Fruit fly (Drosophila melanogaster): Measurements from ENCODE around the gene CG10631.

The CG10631 gene

dm6 chr2L:19763773-19764580, 7.3 kb upstream of the CG10631 start, which contains the start of gene fbp (continued):
- TF ChIP-seq CG10274 (GFP tag; optimal IDR thresholded peaks at IDR 0.05): peak; percentile 23
- peak; percentile 46; the same call in 1 of the 2 replicates for TF ChIP-seq sisA (GFP tag; IDR thresholded peaks at IDR 0.05)
- TF ChIP-seq al (GFP tag; IDR thresholded peaks at IDR 0.05): peak; percentile 48; the same call in 1 of the 2 replicates
- TF ChIP-seq CG15601 (tag; optimal IDR thresholded peaks at IDR 0.05): peak; percentile 36
- TF ChIP-seq Gsc (GFP tag; IDR thresholded peaks at IDR 0.05): no peak
- TF ChIP-seq CG3838 (GFP tag; optimal IDR thresholded peaks at IDR 0.05): no peak
- TF ChIP-seq CG7928 (GFP tag; optimal IDR thresholded peaks at IDR 0.05): no peak
- TF ChIP-seq Eip74EF (GFP tag; optimal IDR thresholded peaks at IDR 0.05): peak in 1 of 2 experiments; percentile 70
- TF ChIP-seq CG13296 (GFP tag; optimal IDR thresholded peaks at IDR 0.05): peak; percentile 4
- TF ChIP-seq dimm (GFP tag; IDR thresholded peaks at IDR 0.05): no peak
- no peak for TF ChIP-seq B-H2 (GFP tag; optimal IDR thresholded peaks at IDR 0.05)
- peak; percentile 2 for TF ChIP-seq kni (GFP tag; optimal IDR thresholded peaks at IDR 0.05)
- peak; percentile 57 for TF ChIP-seq Ssrp (tag; optimal IDR thresholded peaks at IDR 0.05)
- TF ChIP-seq pzg (GFP tag; optimal IDR thresholded peaks at IDR 0.05): no peak
- TF ChIP-seq CG8944 (GFP tag; optimal IDR thresholded peaks at IDR 0.05): peak; percentile 7
- TF ChIP-seq CkIIα-i1 (GFP tag; IDR thresholded peaks at IDR 0.05): no peak
- no peak for TF ChIP-seq br (optimal IDR thresholded peaks at IDR 0.05)
- TF ChIP-seq tgo (GFP tag; IDR thresholded peaks at IDR 0.05): no peak
- TF ChIP-seq Fer2 (tag; optimal IDR thresholded peaks at IDR 0.05): no peak
- TF ChIP-seq CG13775 (GFP tag; optimal IDR thresholded peaks at IDR 0.05): peak; percentile 76
- TF ChIP-seq CG8089 (GFP tag; optimal IDR thresholded peaks at IDR 0.05): no peak
- TF ChIP-seq CG30403 (GFP tag; optimal IDR thresholded peaks at IDR 0.05): peak; percentile 85
- TF ChIP-seq CG1792 (GFP tag; optimal IDR thresholded peaks at IDR 0.05): no peak
- TF ChIP-seq D (optimal IDR thresholded peaks at IDR 0.05): no peak
- TF ChIP-seq D (GFP tag; optimal IDR thresholded peaks at IDR 0.05): peak; percentile 58
- TF ChIP-seq CG31365 (tag; optimal IDR thresholded peaks at IDR 0.05): no peak
- TF ChIP-seq p53 (GFP tag; optimal IDR thresholded peaks at IDR 0.05): no peak
- no peak for TF ChIP-seq abd-A (tag; optimal IDR thresholded peaks at IDR 0.05)
- no peak for TF ChIP-seq oc (tag; optimal IDR thresholded peaks at IDR 0.05)
- no peak for TF ChIP-seq CG6813 (GFP tag; optimal IDR thresholded peaks at IDR 0.05)
- TF ChIP-seq danr (GFP tag; IDR thresholded peaks at IDR 0.05): no peak
- TF ChIP-seq CG32532 (GFP tag; IDR thresholded peaks at IDR 0.05): peak; percentile 68
- no peak for TF ChIP-seq salm (tag; optimal IDR thresholded peaks at IDR 0.05)
- TF ChIP-seq sug (tag; optimal IDR thresholded peaks at IDR 0.05): peak; percentile 44
- TF ChIP-seq vvl (GFP tag; IDR thresholded peaks at IDR 0.05): peak; percentile 56; the same call in 1 of the 2 replicates
- TF ChIP-seq Dip3 (GFP tag; optimal IDR thresholded peaks at IDR 0.05): no peak
- peak; percentile 6 for TF ChIP-seq CG18764 (GFP tag; optimal IDR thresholded peaks at IDR 0.05)
- TF ChIP-seq CG11560 (tag; IDR thresholded peaks at IDR 0.05): no peak
- TF ChIP-seq Mes4 (GFP tag; optimal IDR thresholded peaks at IDR 0.05): no peak
- no peak for TF ChIP-seq CG32767 (GFP tag; IDR thresholded peaks at IDR 0.05)
- TF ChIP-seq ssp (GFP tag; IDR thresholded peaks at IDR 0.05): 0 out of 2 replicates have a peak, but pooled peaks have one; percentile 17
- peak; percentile 74 for TF ChIP-seq phol (tag; optimal IDR thresholded peaks at IDR 0.05)
- peak; percentile 40; the same call in 1 of the 3 replicates for TF ChIP-seq Aef1 (GFP tag; IDR thresholded peaks at IDR 0.05)
- no peak for TF ChIP-seq onecut (GFP tag; IDR thresholded peaks at IDR 0.05)
- no peak for TF ChIP-seq ato (GFP tag; IDR thresholded peaks at IDR 0.05; ENCODE audit: partially characterized antibody)
- TF ChIP-seq CG2116 (GFP tag; optimal IDR thresholded peaks at IDR 0.05): peak; percentile 36
- TF ChIP-seq HmgZ (tag; optimal IDR thresholded peaks at IDR 0.05): no peak
- no peak for TF ChIP-seq Lpt (GFP tag; optimal IDR thresholded peaks at IDR 0.05)
- no peak for TF ChIP-seq zen (tag; optimal IDR thresholded peaks at IDR 0.05)
- TF ChIP-seq sd (tag; optimal IDR thresholded peaks at IDR 0.05): no peak
